Fruit fly (Drosophila melanogaster) whole organism, prepupa: ENCODE measurements around the gene CG34355.

Source experiments
- CG3032 ChIP-seq: fragments of 200-800 bp; optimal IDR thresholded peaks from 2 replicates; lab custom pipeline; 2019; ENCODE audit warnings: missing biosample characterization, mild to moderate bottlenecking, missing genetic modification characterization, moderate library complexity
- Smox ChIP-seq: fragments of 200-800 bp; sonication (Bioruptor generic); optimal IDR thresholded peaks from 3 replicates; lab custom pipeline; 2016; ENCODE audit warnings: missing biosample characterization, missing genetic modification characterization

DNA sequence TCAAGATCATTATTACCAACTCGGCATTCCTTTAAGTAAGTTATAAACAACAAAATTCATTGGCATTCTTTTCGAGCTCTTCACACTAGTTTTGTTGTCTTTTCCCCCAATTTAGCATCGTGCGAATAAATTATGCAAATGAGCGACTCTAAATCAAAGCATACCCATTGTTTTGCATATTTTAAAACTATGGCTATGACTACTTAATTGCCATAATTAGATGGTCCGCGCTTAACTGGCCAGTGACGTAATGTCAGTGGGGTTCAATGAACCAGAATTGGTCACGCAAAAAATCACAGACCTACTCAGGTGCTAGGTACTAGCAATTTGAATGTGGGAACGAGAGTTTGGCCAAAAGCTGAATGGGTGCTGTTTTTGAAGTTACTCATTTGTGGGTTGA is 19.3 kb downstream of the CG34355 start:
- no peak for TF ChIP-seq CG3032
- no peak for TF ChIP-seq Smox (GFP tag; lab: Kevin White, UChicago)
